Worm (Caenorhabditis elegans) whole organism, L3 larva: ENCODE measurements around the gene B0310.2.

ENCODE experiments used
- aly-2 ChIP-seq: fragments of 150-350 bp; optimal IDR thresholded peaks from 2 replicates; lab custom pipeline; 2014; ENCODE audit warnings: missing biosample characterization, missing genetic modification characterization
- fkh-10 ChIP-seq: sonication (generic microtip); optimal IDR thresholded peaks from 2 replicates; lab custom pipeline; 2017; ENCODE audit warnings: missing biosample characterization, missing genetic modification reagents, missing genetic modification characterization
- fos-1 ChIP-seq: fragments of 150-350 bp; optimal IDR thresholded peaks from 2 replicates; lab custom pipeline; 2014; ENCODE audit warnings: missing biosample characterization, missing genetic modification characterization
- lsy-12 ChIP-seq: sonication (generic microtip); optimal IDR thresholded peaks from 2 replicates; lab custom pipeline; 2016; ENCODE audit warnings: mild to moderate bottlenecking, missing genetic modification characterization, missing compliant biosample characterization
- nhr-237 ChIP-seq: fragments of 150-350 bp; optimal IDR thresholded peaks from 2 replicates; lab custom pipeline; 2014; ENCODE audit warnings: missing biosample characterization, missing genetic modification characterization
- nhr-76 ChIP-seq: fragments of 150-350 bp; sonication (generic microtip); optimal IDR thresholded peaks from 5 replicates; lab custom pipeline; 2014; ENCODE audit warnings: missing biosample characterization, missing genetic modification characterization
- tbx-2 ChIP-seq: sonication (generic microtip); optimal IDR thresholded peaks from 2 replicates; lab custom pipeline; 2016; ENCODE audit warnings: mild to moderate bottlenecking, missing genetic modification characterization, missing compliant biosample characterization

ce11 chrX:530011-530410 is 23.3 kb upstream of the B0310.2 start, which contains the start of gene ugt-46:
- TF ChIP-seq nhr-237 (tag; lab: Kevin White, UChicago) (no peak), fos-1 (tag; lab: Kevin White, UChicago) (no peak), fkh-10 (GFP tag; lab: Kevin White, UChicago) (no peak), aly-2 (no peak), lsy-12 (tag; lab: Kevin White, UChicago) (no peak), tbx-2 (tag; lab: Kevin White, UChicago) (no peak), nhr-76 (tag; lab: Kevin White, UChicago) (no peak)
